Fruit fly (Drosophila melanogaster) whole organism, wandering third instar larva: ENCODE results near the gene Polr3I.

Experiments
- CG9705 ChIP-seq: fragments of 200-800 bp; sonication (Bioruptor generic); optimal IDR thresholded peaks from 2 replicates; lab custom pipeline; 2018; ENCODE audit warnings: missing biosample characterization, mild to moderate bottlenecking, missing genetic modification characterization
- GATAd ChIP-seq: sonication (Bioruptor generic); optimal IDR thresholded peaks from 2 replicates; lab custom pipeline; 2016; ENCODE audit warnings: missing biosample characterization, missing genetic modification characterization
- HLH106 ChIP-seq: fragments of 200-800 bp; optimal IDR thresholded peaks from 3 replicates; lab custom pipeline; 2019; ENCODE audit warnings: missing biosample characterization, mild to moderate bottlenecking, missing genetic modification characterization, moderate library complexity
- OdsH ChIP-seq: fragments of 200-800 bp; sonication (Bioruptor generic); optimal IDR thresholded peaks from 2 replicates; lab custom pipeline; 2016; ENCODE audit warnings: missing biosample characterization, mild to moderate bottlenecking, missing genetic modification characterization
- Rel ChIP-seq, 2 experiments: fragments of 200-800 bp; sonication (Bioruptor generic) in 1 of 2; optimal IDR thresholded peaks; 2 replicates in 1 of 2; 3 replicates in 1 of 2; lab custom pipeline; 2016 to 2019; ENCODE audit warnings: mild to moderate bottlenecking in 2 of 2, missing biosample characterization in 2 of 2, missing genetic modification characterization in 2 of 2, moderate library complexity in 1 of 2
- br ChIP-seq: fragments of 200-800 bp; sonication (Bioruptor generic); optimal IDR thresholded peaks from 2 replicates; lab custom pipeline; 2016; ENCODE audit warnings: missing biosample characterization, missing genetic modification characterization
- foxo ChIP-seq, 2 experiments: fragments of 200-800 bp; sonication (Bioruptor generic); optimal IDR thresholded peaks; 2 replicates in 1 of 2; 3 replicates in 1 of 2; lab custom pipeline; 2016 to 2017; ENCODE audit warnings: missing biosample characterization in 2 of 2, missing genetic modification characterization in 2 of 2
- fru ChIP-seq: fragments of 200-800 bp; sonication (Bioruptor generic); optimal IDR thresholded peaks from 3 replicates; lab custom pipeline; 2016; ENCODE audit warnings: missing biosample characterization, mild to moderate bottlenecking, missing genetic modification characterization
- h ChIP-seq: fragments of 200-800 bp; sonication (Bioruptor generic); optimal IDR thresholded peaks from 3 replicates; lab custom pipeline; 2016; ENCODE audit warnings: missing biosample characterization, mild to moderate bottlenecking, missing genetic modification characterization
- psq ChIP-seq: fragments of 200-800 bp; sonication (Bioruptor generic); optimal IDR thresholded peaks from 3 replicates; lab custom pipeline; 2017; ENCODE audit warnings: missing biosample characterization, mild to moderate bottlenecking, missing genetic modification characterization, moderate library complexity

dm6 chrX:16874671-16875070 lies 9.7 kb upstream of the Polr3I start:
- TF ChIP-seq OdsH (no peak), CG9705 (no peak), fru (no peak), Rel (GFP tag; optimal IDR thresholded peaks at IDR 0.05; lab: Kevin White, UChicago) (no peak), Rel (tag; optimal IDR thresholded peaks at IDR 0.05; lab: Kevin White, UChicago) (no peak), h (GFP tag; lab: Kevin White, UChicago) (no peak), br (no peak), psq (GFP tag; lab: Kevin White, UChicago) (no peak), GATAd (GFP tag; lab: Kevin White, UChicago) (no peak), HLH106 (tag; lab: Kevin White, UChicago) (no peak), foxo (GFP tag; optimal IDR thresholded peaks at IDR 0.05; lab: Kevin White, UChicago) (no peak)
